Fruit fly (Drosophila melanogaster) whole organism, embryonic: ENCODE results near the gene CG15629.

ENCODE experiments used
- Antp ChIP-seq: fragments of 200-800 bp; sonication (Bioruptor generic); optimal IDR thresholded peaks from 3 replicates; lab custom pipeline; 2016; ENCODE audit warnings: missing biosample characterization, missing genetic modification characterization
- Asciz ChIP-seq: fragments of 200-800 bp; sonication (Bioruptor generic); optimal IDR thresholded peaks from 2 replicates; lab custom pipeline; 2017; ENCODE audit warnings: missing biosample characterization, mild to moderate bottlenecking, missing genetic modification characterization, missing genetic modification reagents
- C15 ChIP-seq: fragments of 200-800 bp; sonication (Bioruptor generic); IDR thresholded peaks from 3 replicates; pipeline ENCODE4 v1.3.6; 2022; ENCODE audit warnings: missing biosample characterization, missing genetic modification characterization
- CG10274 ChIP-seq: fragments of 200-800 bp; sonication (Bioruptor generic); optimal IDR thresholded peaks from 3 replicates; lab custom pipeline; 2017; ENCODE audit warnings: missing biosample characterization, mild to moderate bottlenecking, missing genetic modification characterization
- CG10565 ChIP-seq: fragments of 200-800 bp; sonication (Bioruptor generic); optimal IDR thresholded peaks from 3 replicates; lab custom pipeline; 2016; ENCODE audit warnings: missing biosample characterization, mild to moderate bottlenecking, missing genetic modification characterization
- CG12104 ChIP-seq: fragments of 200-800 bp; sonication (Bioruptor generic); optimal IDR thresholded peaks from 3 replicates; lab custom pipeline; 2016; ENCODE audit warnings: missing biosample characterization, missing genetic modification characterization
- CG12155 ChIP-seq: fragments of 200-800 bp; sonication (Bioruptor generic); optimal IDR thresholded peaks from 3 replicates; lab custom pipeline; 2016; ENCODE audit warnings: missing biosample characterization, missing genetic modification characterization
- CG13775 ChIP-seq: fragments of 200-800 bp; sonication (Bioruptor generic); optimal IDR thresholded peaks from 3 replicates; lab custom pipeline; 2017; ENCODE audit warnings: missing biosample characterization, mild to moderate bottlenecking, missing genetic modification characterization
- CG13894 ChIP-seq: fragments of 200-800 bp; sonication (Bioruptor generic); optimal IDR thresholded peaks from 3 replicates; lab custom pipeline; 2018; ENCODE audit warnings: missing biosample characterization, mild to moderate bottlenecking, missing genetic modification characterization, moderate library complexity
- CG14441 ChIP-seq: fragments of 200-800 bp; sonication (Bioruptor generic); IDR thresholded peaks from 2 replicates; pipeline ENCODE4 v1.3.6; 2022; ENCODE audit warnings: missing biosample characterization, missing genetic modification characterization
- CG14860 ChIP-seq: fragments of 200-800 bp; sonication (Bioruptor generic); IDR thresholded peaks from 3 replicates; pipeline ENCODE4 v1.3.6; 2022; ENCODE audit warnings: missing biosample characterization, missing genetic modification characterization; ENCODE audit not compliant: partially characterized antibody
- CG16779 ChIP-seq: fragments of 200-800 bp; sonication (Bioruptor generic); IDR thresholded peaks from 2 replicates; pipeline ENCODE4 v1.3.6; 2022; ENCODE audit warnings: missing biosample characterization, missing genetic modification characterization
- CG1832 ChIP-seq: fragments of 200-800 bp; sonication (Bioruptor generic); optimal IDR thresholded peaks from 2 replicates; lab custom pipeline; 2017; ENCODE audit warnings: missing biosample characterization, mild to moderate bottlenecking, missing genetic modification characterization, inconsistent platforms
- CG33213 ChIP-seq: fragments of 200-800 bp; sonication (Bioruptor generic); optimal IDR thresholded peaks from 3 replicates; lab custom pipeline; 2016; ENCODE audit warnings: missing biosample characterization, missing genetic modification characterization
- CG4404 ChIP-seq: fragments of 200-800 bp; sonication (Bioruptor generic); IDR thresholded peaks from 2 replicates; pipeline ENCODE4 v1.3.6; 2022; ENCODE audit warnings: missing biosample characterization, missing genetic modification characterization
- CG4854 ChIP-seq: fragments of 200-800 bp; sonication (Bioruptor generic); optimal IDR thresholded peaks from 2 replicates; lab custom pipeline; 2016; ENCODE audit warnings: missing biosample characterization, missing genetic modification characterization, inconsistent platforms
- CG6813 ChIP-seq: fragments of 200-800 bp; sonication (Bioruptor generic); optimal IDR thresholded peaks from 2 replicates; lab custom pipeline; 2017; ENCODE audit warnings: missing biosample characterization, missing genetic modification characterization, mild to moderate bottlenecking, moderate library complexity, missing genetic modification reagents
- CG7271 ChIP-seq: fragments of 200-800 bp; sonication (Bioruptor generic); optimal IDR thresholded peaks from 2 replicates; lab custom pipeline; 2018; ENCODE audit warnings: missing biosample characterization, mild to moderate bottlenecking, missing genetic modification characterization, moderate library complexity
- CG8944 ChIP-seq: fragments of 200-800 bp; sonication (Bioruptor generic); optimal IDR thresholded peaks from 3 replicates; lab custom pipeline; 2016; ENCODE audit warnings: missing biosample characterization, missing genetic modification characterization
- CG9437 ChIP-seq: fragments of 200-800 bp; sonication (Bioruptor generic); optimal IDR thresholded peaks from 2 replicates; lab custom pipeline; 2018; ENCODE audit warnings: missing biosample characterization, mild to moderate bottlenecking, missing genetic modification characterization
- Doc3 ChIP-seq: fragments of 200-800 bp; sonication (Bioruptor generic); IDR thresholded peaks from 3 replicates; pipeline ENCODE4 v1.3.6; 2022; ENCODE audit warnings: missing biosample characterization, missing genetic modification characterization; ENCODE audit not compliant: partially characterized antibody
- Gug ChIP-seq: fragments of 200-800 bp; sonication (Bioruptor generic); IDR thresholded peaks from 4 replicates; pipeline ENCODE4 v1.3.6; 2022; ENCODE audit warnings: missing biosample characterization, missing genetic modification characterization
- Lhr ChIP-seq: fragments of 200-800 bp; sonication (Bioruptor generic); optimal IDR thresholded peaks from 3 replicates; lab custom pipeline; 2017; ENCODE audit warnings: mild to moderate bottlenecking, missing biosample characterization, missing genetic modification reagents, missing genetic modification characterization
- MBD-R2 ChIP-seq: fragments of 200-800 bp; sonication (Bioruptor generic); IDR thresholded peaks from 2 replicates; pipeline ENCODE4 v1.3.6; 2022; ENCODE audit warnings: missing biosample characterization, missing genetic modification characterization
- NC2α ChIP-seq: fragments of 200-800 bp; sonication (Bioruptor generic); optimal IDR thresholded peaks from 2 replicates; lab custom pipeline; 2016; ENCODE audit warnings: missing biosample characterization, missing genetic modification characterization
- NfI ChIP-seq: fragments of 200-800 bp; sonication (Bioruptor generic); optimal IDR thresholded peaks from 3 replicates; lab custom pipeline; 2018; ENCODE audit warnings: missing biosample characterization, mild to moderate bottlenecking, missing genetic modification characterization, moderate library complexity
- Ptx1 ChIP-seq: fragments of 200-800 bp; sonication (Bioruptor generic); IDR thresholded peaks from 2 replicates; pipeline ENCODE4 v1.3.6; 2022; ENCODE audit warnings: missing biosample characterization, missing genetic modification characterization
- Side ChIP-seq: fragments of 200-800 bp; sonication (Bioruptor generic); optimal IDR thresholded peaks from 2 replicates; lab custom pipeline; 2016; ENCODE audit warnings: missing biosample characterization, missing genetic modification characterization
- Sin3A ChIP-seq: fragments of >200 bp; optimal IDR thresholded peaks from 2 replicates; lab custom pipeline; 2018
- Stat92E ChIP-seq, 3 experiments: fragments of >200 bp in 2 of 3; fragments of 200-800 bp in 1 of 3; sonication (Bioruptor generic) in 1 of 3; optimal IDR thresholded peaks; 2 replicates each; lab custom pipeline; 2017 to 2019; ENCODE audit warnings: missing biosample characterization in 3 of 3, missing genetic modification characterization in 3 of 3, mild to moderate bottlenecking in 1 of 3, moderate library complexity in 1 of 3
- ase ChIP-seq: fragments of 200-800 bp; sonication (Bioruptor generic); IDR thresholded peaks from 3 replicates; pipeline ENCODE4 v1.3.6; 2022; ENCODE audit warnings: missing biosample characterization, missing genetic modification characterization
- cas ChIP-seq: fragments of 200-800 bp; sonication (Bioruptor generic); IDR thresholded peaks from 2 replicates; pipeline ENCODE4 v1.3.6; 2022; ENCODE audit warnings: missing biosample characterization, missing genetic modification characterization
- cg ChIP-seq: fragments of 200-800 bp; sonication (Bioruptor generic); optimal IDR thresholded peaks from 3 replicates; lab custom pipeline; 2019; ENCODE audit warnings: missing biosample characterization, mild to moderate bottlenecking, missing genetic modification characterization, moderate library complexity
- croc ChIP-seq: fragments of 200-800 bp; sonication (Bioruptor generic); conservative IDR thresholded peaks from 3 replicates; pipeline ENCODE4 v1.3.6; 2022; ENCODE audit warnings: missing biosample characterization, missing genetic modification characterization
- dan ChIP-seq: fragments of 200-800 bp; sonication (Bioruptor generic); IDR thresholded peaks from 2 replicates; pipeline ENCODE4 v1.3.6; 2022; ENCODE audit warnings: missing biosample characterization, missing genetic modification characterization
- emc ChIP-seq: fragments of 200-800 bp; sonication (Bioruptor generic); optimal IDR thresholded peaks from 2 replicates; lab custom pipeline; 2016; ENCODE audit warnings: missing biosample characterization, missing genetic modification characterization
- ftz-f1 ChIP-seq: fragments of 200-800 bp; sonication (Bioruptor generic); optimal IDR thresholded peaks from 2 replicates; lab custom pipeline; 2016; ENCODE audit warnings: missing biosample characterization, missing genetic modification characterization
- ind ChIP-seq: fragments of 200-800 bp; sonication (Bioruptor generic); optimal IDR thresholded peaks from 3 replicates; lab custom pipeline; 2016; ENCODE audit warnings: missing biosample characterization, missing genetic modification characterization
- inv ChIP-seq: fragments of 200-800 bp; sonication (Bioruptor generic); IDR thresholded peaks from 2 replicates; pipeline ENCODE4 v1.3.6; 2022; ENCODE audit warnings: missing biosample characterization, missing genetic modification characterization; ENCODE audit not compliant: partially characterized antibody
- mirr ChIP-seq: fragments of 200-800 bp; sonication (Bioruptor generic); optimal IDR thresholded peaks from 3 replicates; lab custom pipeline; 2018; ENCODE audit warnings: missing biosample characterization, mild to moderate bottlenecking, missing genetic modification characterization
- nerfin-2 ChIP-seq: fragments of 200-800 bp; sonication (Bioruptor generic); IDR thresholded peaks from 2 replicates; pipeline ENCODE4 v1.3.6; 2022; ENCODE audit warnings: missing biosample characterization, missing genetic modification characterization; ENCODE audit not compliant: partially characterized antibody
- pan ChIP-seq, 4 experiments: fragments of >200 bp in 3 of 4; fragments of 200-800 bp in 1 of 4; sonication (Bioruptor generic) in 1 of 4; optimal IDR thresholded peaks in 3 of 4; IDR thresholded peaks in 1 of 4; 2 replicates each; pipeline versions ENCODE4 v1.3.6 to Lab custom; 2017 to 2022; ENCODE audit warnings: missing biosample characterization in 2 of 4, missing genetic modification characterization in 2 of 4, mixed read lengths in 1 of 4
- pho ChIP-seq: fragments of 200-800 bp; sonication (Bioruptor generic); optimal IDR thresholded peaks from 2 replicates; lab custom pipeline; 2016; ENCODE audit warnings: missing biosample characterization, missing genetic modification characterization
- prd ChIP-seq, 3 experiments: fragments of >200 bp in 2 of 3; fragments of 200-800 bp in 1 of 3; sonication (Bioruptor generic) in 1 of 3; optimal IDR thresholded peaks in 2 of 3; IDR thresholded peaks in 1 of 3; 2 replicates in 2 of 3; 3 replicates in 1 of 3; pipeline versions ENCODE4 v1.3.6 to Lab custom; 2017 to 2022; ENCODE audit warnings: missing biosample characterization in 1 of 3, missing genetic modification characterization in 1 of 3
- sc ChIP-seq, 3 experiments: fragments of >200 bp in 2 of 3; fragments of 200-800 bp in 1 of 3; sonication (Bioruptor generic) in 1 of 3; optimal IDR thresholded peaks; 2 replicates in 2 of 3; 3 replicates in 1 of 3; lab custom pipeline; 2017; ENCODE audit warnings: mild to moderate bottlenecking in 1 of 3, missing biosample characterization in 1 of 3, missing genetic modification characterization in 1 of 3, missing genetic modification reagents in 1 of 3
- unpg ChIP-seq: fragments of 200-800 bp; sonication (Bioruptor generic); optimal IDR thresholded peaks from 3 replicates; lab custom pipeline; 2018; ENCODE audit warnings: missing biosample characterization, mild to moderate bottlenecking, missing genetic modification characterization, moderate library complexity
- zfh1 ChIP-seq: fragments of 200-800 bp; sonication (Bioruptor generic); IDR thresholded peaks from 3 replicates; pipeline ENCODE4 v1.3.6; 2022; ENCODE audit warnings: missing biosample characterization, missing genetic modification characterization

Gene CG15629

dm6 chr2L:4847191-4847853 lies 34.5 kb downstream of the CG15629 start, which contains the start of the genes mxt and CG11927 (continued):
- TF ChIP-seq CG1832 (no peak), NC2α (no peak), CG14441 (0 out of 2 replicates have a peak, but pooled peaks have one; percentile 40), pan (optimal IDR thresholded peaks at IDR 0.05; lab: Kevin White, UChicago) (no peak), pan (GFP tag; optimal IDR thresholded peaks at IDR 0.05 in 1 of 2, IDR thresholded peaks at IDR 0.05 in 1 of 2) (peak in 1 of 2 experiments; percentile 68), pho (GFP tag; lab: Kevin White, UChicago) (peak; percentile 45), Ptx1 (GFP tag; lab: Robert Waterston, UW) (peak; percentile 39; the same call in 1 of the 2 replicates), CG12104 (GFP tag; lab: Kevin White, UChicago) (peak; percentile 26), CG9437 (GFP tag; lab: Kevin White, UChicago) (peak; percentile 99), inv (GFP tag; lab: Robert Waterston, UW) (peak; percentile 81), Stat92E (GFP tag; optimal IDR thresholded peaks at IDR 0.05; lab: Kevin White, UChicago) (no peak), Sin3A (no peak), zfh1 (GFP tag; lab: Robert Waterston, UW) (peak; percentile 71; the same call in 2 of the 3 replicates), Lhr (GFP tag; lab: Kevin White, UChicago) (peak; percentile 28), sc (optimal IDR thresholded peaks at IDR 0.05; lab: Kevin White, UChicago) (no peak), sc (GFP tag; optimal IDR thresholded peaks at IDR 0.05; lab: Kevin White, UChicago) (no peak), CG13775 (peak; percentile 59), emc (no peak), NfI (GFP tag; lab: Kevin White, UChicago) (peak; percentile 53), mirr (GFP tag; lab: Kevin White, UChicago) (no peak), cas (0 out of 2 replicates have a peak, but pooled peaks have one; percentile 30), Asciz (no peak), ase (0 out of 3 replicates have a peak, but pooled peaks have one; percentile 29), CG13894 (tag; lab: Kevin White, UChicago) (no peak), C15 (GFP tag; lab: Robert Waterston, UW) (no peak), unpg (no peak), prd (optimal IDR thresholded peaks at IDR 0.05; lab: Kevin White, UChicago) (no peak), prd (GFP tag; IDR thresholded peaks at IDR 0.05; lab: Robert Waterston, UW) (peak; percentile 65; the same call in 2 of the 3 replicates), CG33213 (GFP tag; lab: Kevin White, UChicago) (peak; percentile 5), CG14860 (peak; percentile 78), CG7271 (tag; lab: Kevin White, UChicago) (no peak), CG4404 (GFP tag; lab: Robert Waterston, UW) (0 out of 2 replicates have a peak, but pooled peaks have one; percentile 9), CG4854 (GFP tag; lab: Kevin White, UChicago) (no peak), dan (GFP tag; lab: Robert Waterston, UW) (no peak), CG6813 (GFP tag; lab: Kevin White, UChicago) (no peak), CG12155 (GFP tag; lab: Kevin White, UChicago) (peak; percentile 71), cg (no peak), croc (GFP tag; lab: Robert Waterston, UW) (no peak), ftz-f1 (GFP tag; lab: Kevin White, UChicago) (no peak), CG10565 (GFP tag; lab: Kevin White, UChicago) (no peak), Side (GFP tag; lab: Kevin White, UChicago) (no peak), nerfin-2 (peak; percentile 71), Doc3 (GFP tag; lab: Robert Waterston, UW) (peak; percentile 90), CG16779 (GFP tag; lab: Robert Waterston, UW) (no peak), CG10274 (GFP tag; lab: Kevin White, UChicago) (no peak), ind (peak; percentile 62), Gug (peak; percentile 83), Antp (GFP tag; lab: Kevin White, UChicago) (peak; percentile 22), CG8944 (GFP tag; lab: Kevin White, UChicago) (peak; percentile 8), MBD-R2 (GFP tag; lab: Robert Waterston, UW) (peak; percentile 47)
